Worm (Caenorhabditis elegans): ENCODE data around the gene srd-64.

The srd-64 gene

ce11 chrIII:1743488-1744020, 48.6 kb upstream of the srd-64 start:
- TF ChIP-seq daf-12 (tag; optimal IDR thresholded peaks at IDR 0.05): no peak
- TF ChIP-seq nhr-102 (tag; optimal IDR thresholded peaks at IDR 0.05): no peak
- TF ChIP-seq ces-1 (GFP tag; optimal IDR thresholded peaks at IDR 0.05): no peak
- TF ChIP-seq lin-29 (GFP tag; IDR thresholded peaks at IDR 0.05): no peak
- no peak for TF ChIP-seq mes-2 (tag; optimal IDR thresholded peaks at IDR 0.05; ENCODE audit: poor library complexity, severe bottlenecking)
- no peak for TF ChIP-seq nhr-237 (tag; optimal IDR thresholded peaks at IDR 0.05)
- TF ChIP-seq ceh-32 (tag; optimal IDR thresholded peaks at IDR 0.05; ENCODE audit: poor library complexity): no peak
- peak; percentile 51 for TF ChIP-seq aha-1 (tag)
- TF ChIP-seq snpc-1.2 (GFP tag; IDR thresholded peaks at IDR 0.05): no peak

DNA sequence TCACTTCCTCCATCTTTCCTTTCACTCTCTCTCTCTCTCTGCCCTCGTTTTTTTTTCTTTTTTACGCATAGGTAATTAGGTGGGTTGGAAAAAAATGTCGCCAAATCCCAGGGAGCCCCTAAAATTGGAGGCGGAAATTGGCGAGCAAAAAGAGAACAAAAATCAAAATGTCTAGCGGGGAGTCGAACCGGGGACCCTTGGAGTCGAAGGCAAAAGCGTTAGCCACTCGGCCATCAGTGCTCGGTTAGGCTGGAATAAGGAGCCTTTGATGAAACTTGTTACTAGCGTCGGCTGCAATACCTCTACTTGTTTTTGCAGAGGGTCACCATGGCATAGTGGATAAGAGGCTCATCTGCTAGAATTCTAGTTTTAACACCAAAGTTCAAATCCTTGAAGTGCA, 48.2 kb upstream of the srd-64 start:
- TF ChIP-seq tag-97 (GFP tag; IDR thresholded peaks at IDR 0.05): no peak
- TF ChIP-seq nhr-237 (tag; optimal IDR thresholded peaks at IDR 0.05): no peak
- TF ChIP-seq vab-7 (GFP tag; IDR thresholded peaks at IDR 0.05): peak; percentile 29; the same call in 1 of the 2 replicates
- TF ChIP-seq nhr-77 (tag; optimal IDR thresholded peaks at IDR 0.05): no peak
- peak; percentile 34 for TF ChIP-seq mes-2 (tag; optimal IDR thresholded peaks at IDR 0.05; ENCODE audit: poor library complexity, severe bottlenecking)
- no peak for TF ChIP-seq madf-5 (GFP tag; IDR thresholded peaks at IDR 0.05)
- 0 out of 2 replicates have a peak, but pooled peaks have one; percentile 10 for TF ChIP-seq Y105C5A.15 (GFP tag; IDR thresholded peaks at IDR 0.05)
- TF ChIP-seq F44E2.7 (GFP tag; IDR thresholded peaks at IDR 0.05): 0 out of 2 replicates have a peak, but pooled peaks have one; percentile 11
- TF ChIP-seq ceh-62 (tag; optimal IDR thresholded peaks at IDR 0.05): no peak
- TF ChIP-seq egl-43 (GFP tag; IDR thresholded peaks at IDR 0.05): peak; percentile 75
- TF ChIP-seq aha-1 (tag): peak; percentile 73
- TF ChIP-seq lin-1 (GFP tag; IDR thresholded peaks at IDR 0.05): no peak
- no peak for TF ChIP-seq mep-1 (tag; optimal IDR thresholded peaks at IDR 0.05)
- no peak for TF ChIP-seq daf-16 (GFP tag; optimal IDR thresholded peaks at IDR 0.05)
- peak; percentile 25 for TF ChIP-seq daf-16 (tag; optimal IDR thresholded peaks at IDR 0.05)
- TF ChIP-seq T26A8.4 (GFP tag; IDR thresholded peaks at IDR 0.05): no peak
- peak; percentile 16; the same call in 1 of the 2 replicates for TF ChIP-seq tra-1 (GFP tag; IDR thresholded peaks at IDR 0.05)
- TF ChIP-seq lim-7 (GFP tag; IDR thresholded peaks at IDR 0.05): peak; percentile 66; the same call in 1 of the 2 replicates
- TF ChIP-seq aly-2 (tag; optimal IDR thresholded peaks at IDR 0.05): no peak
- 0 out of 2 replicates have a peak, but pooled peaks have one; percentile 21 for TF ChIP-seq pha-4 (GFP tag; IDR thresholded peaks at IDR 0.05)
- no peak for TF ChIP-seq pha-4 (tag; optimal IDR thresholded peaks at IDR 0.05)
- no peak for TF ChIP-seq ceh-28 (tag; optimal IDR thresholded peaks at IDR 0.05)
- TF ChIP-seq fos-1 (tag; optimal IDR thresholded peaks at IDR 0.05): no peak
- TF ChIP-seq lin-38 (GFP tag; IDR thresholded peaks at IDR 0.05): peak; percentile 45
- TF ChIP-seq lin-15B (tag; optimal IDR thresholded peaks at IDR 0.05): no peak
- no peak for TF ChIP-seq hif-1 (tag; optimal IDR thresholded peaks at IDR 0.05)
- TF ChIP-seq lsy-2 (tag; optimal IDR thresholded peaks at IDR 0.05): no peak
- TF ChIP-seq zfp-2 (tag; optimal IDR thresholded peaks at IDR 0.05): no peak
- TF ChIP-seq cey-2 (tag; optimal IDR thresholded peaks at IDR 0.05; ENCODE audit: borderline replicate concordance, insufficient read depth): no peak
- TF ChIP-seq gei-8 (GFP tag; optimal IDR thresholded peaks at IDR 0.05): no peak
- peak; percentile 34 for TF ChIP-seq lin-13 (GFP tag; optimal IDR thresholded peaks at IDR 0.05)
- no peak for TF ChIP-seq F10B5.3 (tag; optimal IDR thresholded peaks at IDR 0.05)
- no peak for TF ChIP-seq ceh-20 (GFP tag; IDR thresholded peaks at IDR 0.05)
- 0 out of 2 replicates have a peak, but pooled peaks have one; percentile 32 for TF ChIP-seq D1046.2 (GFP tag; IDR thresholded peaks at IDR 0.05)
- TF ChIP-seq zip-11 (GFP tag; IDR thresholded peaks at IDR 0.05): no peak
- TF ChIP-seq set-16 (GFP tag; IDR thresholded peaks at IDR 0.05): peak; percentile 33

Data from whole organism, L4 larva.